Fruit fly (Drosophila melanogaster): ENCODE data around the gene CG4022.

Gene CG4022

dm6 chr3L:9457619-9458092 lies 47.0 kb upstream of the CG4022 start, which contains the start of gene CG3437 (continued):
- TF ChIP-seq Side (GFP tag; optimal IDR thresholded peaks at IDR 0.05): peak; percentile 99
- no peak for TF ChIP-seq HLHmδ (GFP tag; optimal IDR thresholded peaks at IDR 0.05)
- no peak for TF ChIP-seq D (optimal IDR thresholded peaks at IDR 0.05)
- TF ChIP-seq D (GFP tag; optimal IDR thresholded peaks at IDR 0.05): peak; percentile 98
- peak; percentile 84 for TF ChIP-seq trem (tag; optimal IDR thresholded peaks at IDR 0.05)
- peak; percentile 94 for TF ChIP-seq CG11560 (tag; IDR thresholded peaks at IDR 0.05)
- peak; percentile 99 for TF ChIP-seq Meics (GFP tag; optimal IDR thresholded peaks at IDR 0.05)
- no peak for TF ChIP-seq Bgb (GFP tag; IDR thresholded peaks at IDR 0.05; ENCODE audit: partially characterized antibody)
- peak; percentile 90 for TF ChIP-seq psq (GFP tag; optimal IDR thresholded peaks at IDR 0.05)
- peak; percentile 98 for TF ChIP-seq CG30431 (GFP tag; optimal IDR thresholded peaks at IDR 0.05)
- peak; percentile 99 for TF ChIP-seq bab2 (GFP tag; optimal IDR thresholded peaks at IDR 0.05)
- TF ChIP-seq cad (GFP tag; optimal IDR thresholded peaks at IDR 0.05): no peak
- TF ChIP-seq CG12155 (GFP tag; optimal IDR thresholded peaks at IDR 0.05): peak; percentile 98
- peak; percentile 98 for TF ChIP-seq CG11504 (tag; optimal IDR thresholded peaks at IDR 0.05)
- TF ChIP-seq B-H1 (GFP tag; IDR thresholded peaks at IDR 0.05): peak; percentile 99
- peak; percentile 94 for TF ChIP-seq Ets97D (GFP tag; optimal IDR thresholded peaks at IDR 0.05)
- peak; percentile 100 for TF ChIP-seq CG14441 (GFP tag; IDR thresholded peaks at IDR 0.05)
- TF ChIP-seq Dfd (GFP tag; optimal IDR thresholded peaks at IDR 0.05): no peak
- peak; percentile 97 for TF ChIP-seq btn (GFP tag; optimal IDR thresholded peaks at IDR 0.05)
- TF ChIP-seq Neu2 (GFP tag; optimal IDR thresholded peaks at IDR 0.05; ENCODE audit: borderline replicate concordance): peak; percentile 95
- peak; percentile 99 for TF ChIP-seq CG7372 (GFP tag; IDR thresholded peaks at IDR 0.05)
- peak in 1 of 2 experiments; percentile 86 for TF ChIP-seq Hr78 (GFP tag; optimal IDR thresholded peaks at IDR 0.05)
- peak; percentile 94 for TF ChIP-seq CG8359 (GFP tag; optimal IDR thresholded peaks at IDR 0.05; ENCODE audit: borderline replicate concordance)
- peak; percentile 53 for TF ChIP-seq Elba2 (GFP tag; optimal IDR thresholded peaks at IDR 0.05)
- TF ChIP-seq CG4282 (GFP tag; optimal IDR thresholded peaks at IDR 0.05): peak; percentile 97
- peak; percentile 99 for TF ChIP-seq lmd (GFP tag; IDR thresholded peaks at IDR 0.05)
- peak; percentile 97 for TF ChIP-seq CG10462 (GFP tag; optimal IDR thresholded peaks at IDR 0.05)
- peak; percentile 97 for TF ChIP-seq kni (GFP tag; optimal IDR thresholded peaks at IDR 0.05)
- peak; percentile 98 for TF ChIP-seq peb (GFP tag; IDR thresholded peaks at IDR 0.05)
- TF ChIP-seq bigmax (GFP tag; optimal IDR thresholded peaks at IDR 0.05): peak; percentile 77
- no peak for TF ChIP-seq mld (GFP tag; IDR thresholded peaks at IDR 0.05; ENCODE audit: partially characterized antibody)
- peak; percentile 99 for TF ChIP-seq Gug (GFP tag; IDR thresholded peaks at IDR 0.05)
- peak; percentile 87 for TF ChIP-seq Nf-YB (GFP tag; optimal IDR thresholded peaks at IDR 0.05)
- TF ChIP-seq CG10565 (GFP tag; optimal IDR thresholded peaks at IDR 0.05): peak; percentile 92
- peak; percentile 99 for TF ChIP-seq CG7839 (tag; optimal IDR thresholded peaks at IDR 0.05)
- TF ChIP-seq gro (GFP tag; optimal IDR thresholded peaks at IDR 0.05): peak; percentile 98
- TF ChIP-seq CG2678 (tag; optimal IDR thresholded peaks at IDR 0.05): peak; percentile 99
- peak; percentile 97 for TF ChIP-seq emc (GFP tag; optimal IDR thresholded peaks at IDR 0.05)
- TF ChIP-seq CoRest (tag; optimal IDR thresholded peaks at IDR 0.05): peak; percentile 99
- TF ChIP-seq Asciz (GFP tag; optimal IDR thresholded peaks at IDR 0.05): peak; percentile 98
- peak; percentile 85 for TF ChIP-seq D19A (tag; optimal IDR thresholded peaks at IDR 0.05)
- peak; percentile 92 for TF ChIP-seq Myb (GFP tag; optimal IDR thresholded peaks at IDR 0.05)
- peak; percentile 96 for TF ChIP-seq CG2875 (GFP tag; optimal IDR thresholded peaks at IDR 0.05)
- TF ChIP-seq bowl (GFP tag; IDR thresholded peaks at IDR 0.05): peak; percentile 98
- TF ChIP-seq GATAe (GFP tag; conservative IDR thresholded peaks at IDR 0.05): peak; percentile 98
- TF ChIP-seq Hand (GFP tag; optimal IDR thresholded peaks at IDR 0.05): peak; percentile 97
- peak; percentile 100 for TF ChIP-seq sens (GFP tag)
- TF ChIP-seq HLH3B (GFP tag; IDR thresholded peaks at IDR 0.05): peak; percentile 99
- TF ChIP-seq CG42726 (GFP tag; IDR thresholded peaks at IDR 0.05; ENCODE audit: partially characterized antibody): no peak
- peak; percentile 91 for TF ChIP-seq CG9437 (GFP tag; optimal IDR thresholded peaks at IDR 0.05)
- peak; percentile 98 for TF ChIP-seq org-1 (GFP tag; optimal IDR thresholded peaks at IDR 0.05)

Measured in whole organism, embryonic.